Worm (Caenorhabditis elegans): ENCODE data around the gene C01G10.17.

The C01G10.17 gene

DNA sequence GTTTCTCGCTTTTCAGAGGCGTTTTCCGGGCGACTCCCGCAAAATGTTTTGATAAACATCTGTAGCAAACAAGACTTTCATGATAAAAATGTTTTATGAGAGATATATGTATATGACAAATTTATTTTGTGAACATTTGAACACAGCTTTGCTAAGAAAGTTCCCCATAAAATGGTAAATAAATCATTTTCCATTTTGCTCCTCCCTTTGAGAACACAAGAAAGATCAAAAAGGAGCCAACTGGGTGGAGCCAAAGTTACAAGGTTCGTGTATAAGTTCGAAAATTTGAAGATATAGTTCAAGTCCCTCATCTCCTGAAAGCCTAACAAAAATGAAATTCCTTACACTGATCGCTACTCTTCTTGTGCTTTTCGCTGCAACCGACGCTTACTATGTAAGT, at the start of gene C01G10.17:
TSS of gene C01G10.17 (plus strand) at position 301 of the 400 bp plus-strand sequence.
- no peak for TF ChIP-seq cnd-1 (tag; optimal IDR thresholded peaks at IDR 0.05)
- TF ChIP-seq zip-8 (tag; optimal IDR thresholded peaks at IDR 0.05), result no peak
- TF ChIP-seq snpc-4 (tag; optimal IDR thresholded peaks at IDR 0.05), result no peak
- TF ChIP-seq ztf-11 (tag; optimal IDR thresholded peaks at IDR 0.05), result no peak
- no peak for TF ChIP-seq sptf-1 (tag; optimal IDR thresholded peaks at IDR 0.05)
- no peak for TF ChIP-seq ham-2 (GFP tag; optimal IDR thresholded peaks at IDR 0.05)
- TF ChIP-seq ceh-83 (GFP tag; optimal IDR thresholded peaks at IDR 0.05), result no peak

DNA sequence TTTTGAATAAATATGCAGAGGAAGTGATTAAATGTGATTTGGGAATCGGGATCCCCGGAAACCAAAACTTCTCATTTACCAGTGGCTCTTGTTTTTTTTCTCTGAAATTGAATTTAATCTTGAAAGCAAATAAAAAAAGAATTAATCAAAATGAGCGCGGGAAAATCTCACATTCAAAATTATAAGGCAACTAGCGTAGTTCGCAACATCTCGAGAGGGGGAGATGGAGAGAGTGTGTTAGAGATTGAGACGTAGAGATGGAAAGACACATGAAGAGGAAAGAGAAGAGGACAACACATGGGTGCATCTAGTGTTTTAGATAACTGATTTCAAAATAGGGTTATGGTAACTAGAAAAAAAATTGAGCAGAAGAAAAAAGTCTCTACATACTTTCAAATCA, 42.5 kb upstream of the C01G10.17 start, which contains the start of gene sdc-3:
TSS of gene sdc-3 (minus strand) at position 101 of the 400 bp plus-strand sequence.
- no peak for TF ChIP-seq flh-1 (GFP tag; optimal IDR thresholded peaks at IDR 0.05)

DNA sequence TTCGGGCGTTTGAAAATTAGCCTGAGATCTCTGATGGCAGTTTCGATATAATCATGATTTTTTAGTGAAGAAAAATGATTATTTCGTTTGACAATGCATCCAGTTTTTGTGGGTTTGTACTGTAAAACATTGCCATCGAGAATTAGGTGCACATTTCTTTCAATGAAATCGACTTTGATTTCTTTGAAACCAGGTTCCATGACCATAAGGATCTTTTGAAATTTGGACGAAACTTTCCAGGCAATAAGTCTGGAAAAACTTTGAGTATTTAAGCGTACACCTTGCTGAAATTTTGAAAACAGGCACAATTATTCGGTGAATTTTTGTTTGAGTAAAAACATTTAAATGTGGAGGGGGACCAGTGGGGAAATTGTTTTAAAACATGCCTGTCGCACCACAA, 38.8 kb upstream of the C01G10.17 start:
- TF ChIP-seq cnd-1 (tag; optimal IDR thresholded peaks at IDR 0.05) (no peak), ces-1 (GFP tag; optimal IDR thresholded peaks at IDR 0.05) (no peak), drap-1 (GFP tag; optimal IDR thresholded peaks at IDR 0.05) (no peak), mep-1 (tag; optimal IDR thresholded peaks at IDR 0.05) (no peak), ceh-43 (GFP tag; optimal IDR thresholded peaks at IDR 0.05) (no peak), lin-13 (tag; optimal IDR thresholded peaks at IDR 0.05) (no peak), nhr-76 (tag; optimal IDR thresholded peaks at IDR 0.05) (no peak), nhr-12 (tag; optimal IDR thresholded peaks at IDR 0.05) (no peak), nhr-2 (tag; optimal IDR thresholded peaks at IDR 0.05) (no peak), nhr-28 (tag; optimal IDR thresholded peaks at IDR 0.05) (no peak)

DNA sequence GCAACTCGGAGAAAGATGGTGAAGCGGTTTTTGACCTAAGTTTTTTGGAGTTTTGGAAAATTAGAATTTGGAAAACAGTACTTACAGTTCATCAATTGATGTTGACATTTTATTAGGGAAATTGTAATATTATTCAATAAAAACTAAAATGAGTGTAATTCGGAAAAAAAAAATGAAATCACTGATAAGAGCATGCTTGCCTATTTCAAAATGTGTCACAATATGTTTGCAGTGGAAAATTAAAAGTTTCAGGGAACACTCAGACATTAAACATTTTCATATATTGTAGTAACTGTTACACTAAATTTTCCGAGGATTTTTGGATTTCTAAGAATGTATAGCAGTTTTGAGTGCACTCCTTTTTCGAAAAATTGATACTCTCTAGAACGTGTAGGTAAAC, 38.2 kb upstream of the C01G10.17 start, which contains the start of the genes fbxa-82 and C25D7.5:
TSS of gene fbxa-82 (minus strand) at position 163 of the 400 bp plus-strand sequence.
TSS of gene C25D7.5 (plus strand) at position 283 of the 400 bp plus-strand sequence.
- TF ChIP-seq ztf-11 (tag; optimal IDR thresholded peaks at IDR 0.05) (no peak), unc-39 (tag; optimal IDR thresholded peaks at IDR 0.05) (no peak), elt-3 (tag; optimal IDR thresholded peaks at IDR 0.05) (no peak), bed-3 (GFP tag; optimal IDR thresholded peaks at IDR 0.05) (no peak), ham-2 (GFP tag; optimal IDR thresholded peaks at IDR 0.05) (no peak), snpc-4 (tag; optimal IDR thresholded peaks at IDR 0.05) (no peak), tbx-8 (GFP tag; optimal IDR thresholded peaks at IDR 0.05) (no peak), ceh-39 (tag; optimal IDR thresholded peaks at IDR 0.05) (no peak), lsy-2 (tag; optimal IDR thresholded peaks at IDR 0.05) (no peak), sptf-1 (tag; optimal IDR thresholded peaks at IDR 0.05) (no peak), blmp-1 (tag; optimal IDR thresholded peaks at IDR 0.05) (no peak), unc-62 (GFP tag; optimal IDR thresholded peaks at IDR 0.05) (no peak)

DNA sequence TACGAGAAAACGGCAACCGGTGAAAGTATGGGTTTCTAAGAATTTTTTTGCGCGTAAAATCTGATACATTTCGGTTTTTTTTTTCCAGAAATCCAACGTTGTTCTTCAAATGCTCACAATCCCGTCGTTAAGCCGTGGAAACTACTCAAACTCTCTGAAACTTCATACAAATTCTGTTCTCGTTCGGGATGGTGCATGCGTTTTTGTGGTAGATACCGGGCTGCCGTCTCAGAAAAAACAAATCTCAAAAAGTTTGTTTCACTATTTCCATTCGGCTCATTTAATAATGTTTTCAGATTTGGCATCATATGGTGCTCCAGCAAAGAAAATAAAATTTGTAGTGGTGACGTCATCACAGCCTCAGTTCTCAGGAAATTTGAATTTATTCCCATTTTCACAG, 35.8 kb upstream of the C01G10.17 start:
- peak; percentile 61 for TF ChIP-seq zip-8 (tag; optimal IDR thresholded peaks at IDR 0.05)
- TF ChIP-seq nhr-12 (tag; optimal IDR thresholded peaks at IDR 0.05), result no peak

DNA sequence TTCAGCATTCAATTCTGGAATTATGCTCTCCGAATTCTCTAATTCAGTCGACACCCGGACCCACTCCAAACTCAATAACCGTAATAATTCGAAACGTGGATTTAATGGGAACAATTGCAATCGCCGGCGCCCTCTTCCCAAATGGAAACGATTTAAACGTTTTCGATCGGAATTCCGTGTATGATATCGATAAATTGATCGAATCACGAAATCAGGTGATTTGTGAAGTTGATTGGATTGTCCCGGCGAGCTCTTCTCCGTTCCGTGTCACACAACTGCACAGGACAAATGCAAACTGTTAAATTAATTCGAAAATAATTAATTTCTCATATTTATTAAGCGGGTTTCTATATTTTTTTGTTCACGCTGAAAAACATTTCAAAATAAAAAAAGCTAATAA, 34.7 kb upstream of the C01G10.17 start, which contains the start of gene C25D7.16:
TSS of gene C25D7.16 (plus strand) at position 301 of the 400 bp plus-strand sequence.
- TF ChIP-seq mls-2 (tag; optimal IDR thresholded peaks at IDR 0.05), result no peak
- no peak for TF ChIP-seq unc-120 (tag; optimal IDR thresholded peaks at IDR 0.05; ENCODE audit: poor library complexity, severe bottlenecking)
- TF ChIP-seq nhr-28 (tag; optimal IDR thresholded peaks at IDR 0.05), result no peak
- no peak for TF ChIP-seq lsy-2 (tag; optimal IDR thresholded peaks at IDR 0.05)
- no peak for TF ChIP-seq ceh-83 (GFP tag; optimal IDR thresholded peaks at IDR 0.05)
- no peak for TF ChIP-seq mab-5 (tag; optimal IDR thresholded peaks at IDR 0.05)
- TF ChIP-seq elt-1 (tag; optimal IDR thresholded peaks at IDR 0.05; ENCODE audit: borderline replicate concordance, insufficient read depth), result no peak
- TF ChIP-seq lin-32 (GFP tag; optimal IDR thresholded peaks at IDR 0.05), result no peak
- no peak for TF ChIP-seq sptf-1 (tag; optimal IDR thresholded peaks at IDR 0.05)
- no peak for TF ChIP-seq ztf-11 (tag; optimal IDR thresholded peaks at IDR 0.05)
- TF ChIP-seq drap-1 (GFP tag; optimal IDR thresholded peaks at IDR 0.05), result no peak

All from whole organism, mixed stage, embryonic.